Worm (Caenorhabditis elegans) whole organism, L3 larva: ENCODE measurements around the gene Y59E9AL.8.

Experiments
- ama-1 ChIP-seq: fragments of 150-350 bp; optimal IDR thresholded peaks from 2 replicates; lab custom pipeline; 2018
- ceh-16 ChIP-seq: sonication (generic microtip); optimal IDR thresholded peaks from 2 replicates; lab custom pipeline; 2017; ENCODE audit warnings: missing biosample characterization, missing genetic modification characterization
- egl-27 ChIP-seq: sonication (generic microtip); optimal IDR thresholded peaks from 4 replicates; lab custom pipeline; 2017; ENCODE audit warnings: missing biosample characterization, missing genetic modification reagents, missing genetic modification characterization
- mml-1 ChIP-seq: fragments of 150-350 bp; sonication (generic microtip); optimal IDR thresholded peaks from 3 replicates; lab custom pipeline; 2014; ENCODE audit warnings: missing biosample characterization, missing genetic modification characterization
- nhr-11 ChIP-seq: fragments of 150-350 bp; optimal IDR thresholded peaks from 2 replicates; lab custom pipeline; 2014; ENCODE audit warnings: missing biosample characterization, missing genetic modification characterization
- nhr-76 ChIP-seq: fragments of 150-350 bp; sonication (generic microtip); optimal IDR thresholded peaks from 5 replicates; lab custom pipeline; 2014; ENCODE audit warnings: missing biosample characterization, missing genetic modification characterization
- nhr-77 ChIP-seq: fragments of 150-350 bp; optimal IDR thresholded peaks from 2 replicates; lab custom pipeline; 2014; ENCODE audit warnings: missing biosample characterization, missing genetic modification characterization
- skn-1 ChIP-seq: fragments of 150-350 bp; optimal IDR thresholded peaks from 2 replicates; lab custom pipeline; 2014; ENCODE audit warnings: missing biosample characterization, missing genetic modification characterization
- snpc-4 ChIP-seq: fragments of 150-350 bp; optimal IDR thresholded peaks from 2 replicates; lab custom pipeline; 2014; ENCODE audit warnings: missing biosample characterization, missing genetic modification characterization

DNA sequence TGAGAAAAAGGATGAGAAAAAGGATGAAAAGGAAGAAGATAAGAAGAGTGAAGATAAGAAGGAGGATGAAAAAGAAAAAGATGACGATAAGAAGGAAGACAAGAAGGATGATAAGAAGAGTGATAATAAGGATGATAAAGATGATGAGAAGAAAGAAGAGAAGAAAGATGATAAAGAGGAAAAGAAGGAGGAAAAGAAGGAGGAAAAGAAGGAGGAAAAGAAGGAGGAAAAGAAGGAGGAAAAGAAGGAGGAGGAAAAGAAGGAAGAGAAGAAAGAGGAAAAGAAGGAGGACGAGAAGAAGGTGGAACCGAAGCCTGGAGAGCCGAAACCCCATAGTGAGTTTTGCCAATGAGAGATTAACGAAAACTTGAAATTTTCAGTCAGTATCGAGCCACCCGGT lies 49.2 kb upstream of the Y59E9AL.8 start:
- TF ChIP-seq snpc-4 (tag; lab: Kevin White, UChicago) (no peak), mml-1 (tag; lab: Kevin White, UChicago) (no peak), skn-1 (tag; lab: Kevin White, UChicago) (no peak), nhr-77 (tag; lab: Kevin White, UChicago) (no peak), ama-1 (lab: Kevin White, UChicago) (no peak), egl-27 (tag; lab: Kevin White, UChicago) (no peak), nhr-76 (tag; lab: Kevin White, UChicago) (no peak), ceh-16 (tag; lab: Kevin White, UChicago) (no peak), nhr-11 (tag; lab: Kevin White, UChicago) (no peak)
